Worm (Caenorhabditis elegans) whole organism, young adult: ENCODE measurements around the gene T08G5.2.
A peak's percentile ranks its signal among the peaks of the same experiment; 100 is the strongest.

Experiments
- B0336.3 ChIP-seq: fragments of 200-800 bp; sonication (Bioruptor generic); IDR thresholded peaks from 2 replicates; pipeline ENCODE4 v1.3.6; 2022; ENCODE audit warnings: missing genetic modification characterization, missing compliant biosample characterization
- C17E4.6 ChIP-seq: fragments of 200-800 bp; sonication (Bioruptor generic); IDR thresholded peaks from 2 replicates; pipeline ENCODE4 v1.3.6; 2022; ENCODE audit warnings: missing genetic modification reagents, missing genetic modification characterization, missing compliant biosample characterization
- D2030.7 ChIP-seq: fragments of 200-800 bp; sonication (Bioruptor generic); IDR thresholded peaks from 2 replicates; pipeline ENCODE4 v1.3.6; 2022; ENCODE audit warnings: missing genetic modification reagents, missing genetic modification characterization, missing compliant biosample characterization
- F10E7.11 ChIP-seq: sonication (generic microtip); optimal IDR thresholded peaks from 2 replicates; lab custom pipeline; 2017; ENCODE audit warnings: mild to moderate bottlenecking, missing genetic modification characterization, moderate library complexity, missing compliant biosample characterization
- F49E8.2 ChIP-seq: sonication (generic microtip); optimal IDR thresholded peaks from 3 replicates; lab custom pipeline; 2017; ENCODE audit warnings: missing genetic modification characterization, mild to moderate bottlenecking, missing compliant biosample characterization, antibody characterized with exemption, moderate library complexity; ENCODE audit not compliant: insufficient read depth
- F55B11.4 ChIP-seq: sonication (generic microtip); optimal IDR thresholded peaks from 2 replicates; lab custom pipeline; 2016; ENCODE audit warnings: missing compliant biosample characterization, missing genetic modification characterization, borderline replicate concordance; ENCODE audit not compliant: insufficient read depth
- K11D2.4 ChIP-seq: fragments of 200-800 bp; sonication (Bioruptor generic); IDR thresholded peaks from 2 replicates; pipeline ENCODE4 v1.3.6; 2022; ENCODE audit warnings: missing genetic modification reagents, missing genetic modification characterization, missing compliant biosample characterization
- K12H6.12 ChIP-seq: fragments of 200-800 bp; sonication (Bioruptor generic); optimal IDR thresholded peaks from 2 replicates; lab custom pipeline; 2018; ENCODE audit warnings: mild to moderate bottlenecking, missing genetic modification characterization, missing compliant biosample characterization
- T26A5.8 ChIP-seq: sonication (generic microtip); optimal IDR thresholded peaks from 2 replicates; lab custom pipeline; 2016; ENCODE audit warnings: missing genetic modification characterization, missing compliant biosample characterization
- Y53F4B.3 ChIP-seq: fragments of 200-800 bp; sonication (Bioruptor generic); IDR thresholded peaks from 2 replicates; pipeline ENCODE4 v1.3.6; 2022; ENCODE audit warnings: missing genetic modification reagents, missing genetic modification characterization, missing compliant biosample characterization
- Y95B8A.8 ChIP-seq: fragments of 200-800 bp; sonication (Bioruptor generic); IDR thresholded peaks from 2 replicates; pipeline ENCODE4 v1.3.6; 2022; ENCODE audit warnings: missing genetic modification reagents, missing genetic modification characterization, missing compliant biosample characterization
- atf-7 ChIP-seq: sonication (generic microtip); optimal IDR thresholded peaks from 2 replicates; lab custom pipeline; 2017; ENCODE audit warnings: mild to moderate bottlenecking, missing genetic modification characterization, missing compliant biosample characterization
- athp-1 ChIP-seq: sonication (generic microtip); optimal IDR thresholded peaks from 2 replicates; lab custom pipeline; 2017; ENCODE audit warnings: mild to moderate bottlenecking, missing genetic modification characterization, missing compliant biosample characterization
- attf-5 ChIP-seq: fragments of 200-800 bp; sonication (Bioruptor generic); optimal IDR thresholded peaks from 2 replicates; lab custom pipeline; 2018; ENCODE audit warnings: mild to moderate bottlenecking, missing genetic modification characterization, missing compliant biosample characterization
- attf-6 ChIP-seq: fragments of 200-800 bp; sonication (Bioruptor generic); IDR thresholded peaks from 2 replicates; pipeline ENCODE4 v1.3.6; 2022; ENCODE audit warnings: missing genetic modification reagents, missing genetic modification characterization, missing compliant biosample characterization
- bed-1 ChIP-seq: fragments of 200-800 bp; sonication (Bioruptor generic); IDR thresholded peaks from 2 replicates; pipeline ENCODE4 v1.3.6; 2022; ENCODE audit warnings: missing genetic modification reagents, missing genetic modification characterization, missing compliant biosample characterization
- cebp-1 ChIP-seq, 2 experiments: fragments of 200-800 bp in 1 of 2; sonication (Bioruptor generic) in 1 of 2; sonication (generic microtip) in 1 of 2; IDR thresholded peaks in 1 of 2; optimal IDR thresholded peaks in 1 of 2; 2 replicates each; pipeline versions ENCODE4 v1.3.6 to Lab custom; 2017 to 2022; ENCODE audit warnings: missing compliant biosample characterization in 2 of 2, missing genetic modification characterization in 2 of 2, mild to moderate bottlenecking in 1 of 2, missing genetic modification reagents in 1 of 2, moderate library complexity in 1 of 2
- ceh-58 ChIP-seq: fragments of 200-800 bp; sonication (Bioruptor generic); IDR thresholded peaks from 2 replicates; pipeline ENCODE4 v1.3.6; 2022; ENCODE audit warnings: missing genetic modification characterization, missing compliant biosample characterization
- ceh-79 ChIP-seq: sonication (generic microtip); optimal IDR thresholded peaks from 2 replicates; lab custom pipeline; 2017; ENCODE audit warnings: mild to moderate bottlenecking, missing genetic modification characterization, missing compliant biosample characterization
- chd-7 ChIP-seq: sonication (generic microtip); optimal IDR thresholded peaks from 2 replicates; lab custom pipeline; 2016; ENCODE audit warnings: mild to moderate bottlenecking, missing genetic modification characterization, moderate library complexity, missing compliant biosample characterization
- die-1 ChIP-seq: sonication (generic microtip); optimal IDR thresholded peaks from 2 replicates; lab custom pipeline; 2016; ENCODE audit warnings: missing genotype, mild to moderate bottlenecking, missing genetic modification characterization, missing compliant biosample characterization
- dox-1 ChIP-seq: fragments of 200-800 bp; sonication (Bioruptor generic); IDR thresholded peaks from 2 replicates; pipeline ENCODE4 v1.3.6; 2022; ENCODE audit warnings: missing genetic modification reagents, missing genetic modification characterization, missing compliant biosample characterization
- dpff-1 ChIP-seq: sonication (generic microtip); optimal IDR thresholded peaks from 2 replicates; lab custom pipeline; 2017; ENCODE audit warnings: mild to moderate bottlenecking, missing genetic modification characterization, missing compliant biosample characterization
- dpl-1 ChIP-seq: fragments of 150-350 bp; optimal IDR thresholded peaks from 2 replicates; lab custom pipeline; 2014; ENCODE audit warnings: missing biosample characterization, missing genetic modification reagents, missing genetic modification characterization
- egrh-3 ChIP-seq: fragments of 200-800 bp; sonication (Bioruptor generic); IDR thresholded peaks from 2 replicates; pipeline ENCODE4 v1.3.6; 2022; ENCODE audit warnings: missing genetic modification reagents, missing genetic modification characterization, missing compliant biosample characterization
- ekl-4 ChIP-seq: fragments of 200-800 bp; sonication (Bioruptor generic); IDR thresholded peaks from 2 replicates; pipeline ENCODE4 v1.3.6; 2022; ENCODE audit warnings: missing genetic modification reagents, missing genetic modification characterization, missing compliant biosample characterization
- ets-4 ChIP-seq: fragments of 200-800 bp; sonication (Bioruptor generic); optimal IDR thresholded peaks from 2 replicates; lab custom pipeline; 2018; ENCODE audit warnings: mild to moderate bottlenecking, missing genetic modification characterization, missing compliant biosample characterization
- hsf-1 ChIP-seq: fragments of 200-800 bp; sonication (Bioruptor generic); IDR thresholded peaks from 2 replicates; pipeline ENCODE4 v1.3.6; 2022; ENCODE audit warnings: missing genetic modification reagents, missing genetic modification characterization, missing compliant biosample characterization
- lag-1 ChIP-seq: fragments of 200-800 bp; sonication (Bioruptor generic); IDR thresholded peaks from 2 replicates; pipeline ENCODE4 v1.3.6; 2022; ENCODE audit warnings: missing genetic modification reagents, missing genetic modification characterization, missing compliant biosample characterization
- let-607 ChIP-seq, 2 experiments: fragments of 200-800 bp in 1 of 2; sonication (Bioruptor generic) in 1 of 2; sonication (generic microtip) in 1 of 2; optimal IDR thresholded peaks; 2 replicates each; lab custom pipeline; 2016 to 2018; ENCODE audit warnings: mild to moderate bottlenecking in 2 of 2, missing compliant biosample characterization in 2 of 2, missing genetic modification characterization in 2 of 2, moderate library complexity in 2 of 2, missing genotype in 1 of 2
- lin-35 ChIP-seq, 3 experiments: fragments of 150-350 bp in 2 of 3; sonication (generic microtip) in 1 of 3; optimal IDR thresholded peaks; 2 replicates each; lab custom pipeline; 2014 to 2018; ENCODE audit warnings: missing biosample characterization in 3 of 3, missing genetic modification characterization in 3 of 3, missing genetic modification reagents in 3 of 3
- lin-40 ChIP-seq: sonication (generic microtip); optimal IDR thresholded peaks from 2 replicates; lab custom pipeline; 2016; ENCODE audit warnings: missing genetic modification characterization, mild to moderate bottlenecking, missing compliant biosample characterization, missing genotype, missing genetic modification reagents
- lin-54 ChIP-seq: fragments of 200-800 bp; sonication (Bioruptor generic); optimal IDR thresholded peaks from 2 replicates; lab custom pipeline; 2018; ENCODE audit warnings: mild to moderate bottlenecking, missing genetic modification characterization, missing compliant biosample characterization
- lsy-27 ChIP-seq: sonication (generic microtip); optimal IDR thresholded peaks from 2 replicates; lab custom pipeline; 2017; ENCODE audit warnings: missing genetic modification characterization, mild to moderate bottlenecking, missing compliant biosample characterization, antibody characterized with exemption, missing genotype, borderline replicate concordance; ENCODE audit not compliant: insufficient read depth
- madf-10 ChIP-seq: sonication (generic microtip); optimal IDR thresholded peaks from 2 replicates; lab custom pipeline; 2016; ENCODE audit warnings: mild to moderate bottlenecking, missing genetic modification characterization, missing compliant biosample characterization
- nfyb-1 ChIP-seq: fragments of 200-800 bp; sonication (Bioruptor generic); IDR thresholded peaks from 2 replicates; pipeline ENCODE4 v1.3.6; 2022; ENCODE audit warnings: missing genetic modification reagents, missing genetic modification characterization, missing compliant biosample characterization
- nhr-90 ChIP-seq: sonication (generic microtip); optimal IDR thresholded peaks from 2 replicates; lab custom pipeline; 2016; ENCODE audit warnings: missing genotype, mild to moderate bottlenecking, missing genetic modification characterization, missing compliant biosample characterization
- rcor-1 ChIP-seq: fragments of 200-800 bp; sonication (Bioruptor generic); IDR thresholded peaks from 2 replicates; pipeline ENCODE4 v1.3.6; 2022; ENCODE audit warnings: missing genetic modification reagents, missing genetic modification characterization, missing compliant biosample characterization
- repo-1 ChIP-seq: sonication (generic microtip); optimal IDR thresholded peaks from 2 replicates; lab custom pipeline; 2017; ENCODE audit warnings: mild to moderate bottlenecking, missing genetic modification characterization, missing compliant biosample characterization
- sdz-38 ChIP-seq: sonication (generic microtip); optimal IDR thresholded peaks from 2 replicates; lab custom pipeline; 2016; ENCODE audit warnings: missing genotype, missing genetic modification characterization, missing compliant biosample characterization
- snpc-1.3 ChIP-seq: sonication (generic microtip); optimal IDR thresholded peaks from 2 replicates; lab custom pipeline; 2017; ENCODE audit warnings: missing genetic modification characterization, mild to moderate bottlenecking, missing compliant biosample characterization, antibody characterized with exemption, moderate library complexity, missing genotype, missing genetic modification reagents; ENCODE audit not compliant: insufficient read depth
- somi-1 ChIP-seq: fragments of 200-800 bp; sonication (Bioruptor generic); optimal IDR thresholded peaks from 2 replicates; lab custom pipeline; 2018; ENCODE audit warnings: mild to moderate bottlenecking, missing genetic modification characterization, missing compliant biosample characterization
- unc-130 ChIP-seq: sonication (generic microtip); optimal IDR thresholded peaks from 2 replicates; lab custom pipeline; 2016; ENCODE audit warnings: missing genetic modification reagents, missing genetic modification characterization, missing compliant biosample characterization
- xnd-1 ChIP-seq: sonication (generic microtip); optimal IDR thresholded peaks from 2 replicates; lab custom pipeline; 2016; ENCODE audit warnings: missing genotype, missing genetic modification reagents, missing genetic modification characterization, missing compliant biosample characterization
- ztf-18 ChIP-seq: sonication (generic microtip); optimal IDR thresholded peaks from 2 replicates; lab custom pipeline; 2016; ENCODE audit warnings: missing genotype, mild to moderate bottlenecking, missing genetic modification characterization, missing compliant biosample characterization

T08G5.2 gene

ce11 chrV:14010021-14010420 is 16.1 kb downstream of the T08G5.2 start (continued):
- no peak for TF ChIP-seq lsy-27 (tag; lab: Kevin White, UChicago)

- TF ChIP-seq dpl-1 (GFP tag; lab: Kevin White, UChicago): no peak
- TF ChIP-seq hsf-1 (GFP tag; lab: Robert Waterston, UW): peak; percentile 53; the same call in 1 of the 2 replicates
- TF ChIP-seq unc-130 (GFP tag; lab: Kevin White, UChicago): no peak
- TF ChIP-seq lag-1 (GFP tag; lab: Robert Waterston, UW): no peak
- peak; percentile 75; the same call in 1 of the 2 replicates for TF ChIP-seq attf-6 (GFP tag; lab: Robert Waterston, UW)
- TF ChIP-seq attf-5 (GFP tag; lab: Kevin White, UChicago): peak; percentile 61
- TF ChIP-seq Y53F4B.3 (GFP tag; lab: Robert Waterston, UW): no peak
- peak; percentile 59; the same call in 1 of the 2 replicates for TF ChIP-seq dox-1 (GFP tag; lab: Robert Waterston, UW)
- no peak for TF ChIP-seq cebp-1 (GFP tag; IDR thresholded peaks at IDR 0.05; lab: Robert Waterston, UW)
- peak; percentile 40 for TF ChIP-seq cebp-1 (tag; optimal IDR thresholded peaks at IDR 0.05; lab: Kevin White, UChicago)
- no peak for TF ChIP-seq xnd-1
- TF ChIP-seq repo-1 (tag; lab: Kevin White, UChicago): peak; percentile 77
- TF ChIP-seq let-607 (tag; optimal IDR thresholded peaks at IDR 0.05; lab: Kevin White, UChicago): peak; percentile 65 to 79
- TF ChIP-seq K12H6.12 (tag; lab: Kevin White, UChicago): no peak
- peak; percentile 22 for TF ChIP-seq madf-10
- no peak for TF ChIP-seq sdz-38
- TF ChIP-seq ekl-4 (GFP tag; lab: Robert Waterston, UW): peak; percentile 40; the same call in 1 of the 2 replicates
- no peak for TF ChIP-seq bed-1
- TF ChIP-seq somi-1 (GFP tag; lab: Kevin White, UChicago): peak; percentile 14
- peak; percentile 41 for TF ChIP-seq rcor-1
- TF ChIP-seq atf-7 (tag; lab: Kevin White, UChicago): peak; percentile 12
- TF ChIP-seq snpc-1.3 (tag; lab: Kevin White, UChicago): peak; percentile 37
- TF ChIP-seq F49E8.2: peak; percentile 50
- TF ChIP-seq ets-4 (GFP tag; lab: Kevin White, UChicago): no peak
- peak in 1 of 3 experiments; percentile 33 for TF ChIP-seq lin-35 (GFP tag; optimal IDR thresholded peaks at IDR 0.05; lab: Kevin White, UChicago)
- peak; percentile 62; the same call in 1 of the 2 replicates for TF ChIP-seq nfyb-1 (GFP tag; lab: Robert Waterston, UW)
- peak; percentile 48 for TF ChIP-seq B0336.3 (GFP tag; lab: Robert Waterston, UW)
- TF ChIP-seq C17E4.6 (GFP tag; lab: Robert Waterston, UW): 0 out of 2 replicates have a peak, but pooled peaks have one; percentile 27
- TF ChIP-seq ztf-18: peak; percentile 37
- TF ChIP-seq die-1 (tag; lab: Kevin White, UChicago): peak; percentile 30
- TF ChIP-seq chd-7 (tag; lab: Kevin White, UChicago): no peak
- peak; percentile 49 for TF ChIP-seq athp-1 (tag; lab: Kevin White, UChicago)
- TF ChIP-seq egrh-3 (GFP tag; lab: Robert Waterston, UW): no peak
- no peak for TF ChIP-seq dpff-1
- no peak for TF ChIP-seq ceh-79 (tag; lab: Kevin White, UChicago)
- no peak for TF ChIP-seq F55B11.4 (tag; lab: Kevin White, UChicago)
- TF ChIP-seq T26A5.8 (tag; lab: Kevin White, UChicago): peak; percentile 51
- TF ChIP-seq nhr-90: peak; percentile 17
- TF ChIP-seq K11D2.4 (GFP tag; lab: Robert Waterston, UW): no peak
- TF ChIP-seq lin-40 (tag; lab: Kevin White, UChicago): peak; percentile 36
- TF ChIP-seq ceh-58: no peak
- TF ChIP-seq lin-54 (GFP tag; lab: Kevin White, UChicago): peak; percentile 43
- no peak for TF ChIP-seq Y95B8A.8 (GFP tag; lab: Robert Waterston, UW)
- peak; percentile 44 for TF ChIP-seq F10E7.11 (tag; lab: Kevin White, UChicago)
- no peak for TF ChIP-seq D2030.7 (GFP tag; lab: Robert Waterston, UW)
These were observed 17.7 kb downstream of the T08G5.2 start for ce11 chrV:14008353-14008859.
